Fruit fly (Drosophila melanogaster) whole organism, adult: ENCODE data around the gene CG8500.

Source experiments
- CG11617 ChIP-seq: fragments of 200-800 bp; sonication (Bioruptor generic); optimal IDR thresholded peaks from 2 replicates; lab custom pipeline; 2017; ENCODE audit warnings: mild to moderate bottlenecking, missing biosample characterization, missing genetic modification reagents, missing genetic modification characterization
- CG12768 ChIP-seq: fragments of 200-800 bp; sonication (Bioruptor generic); optimal IDR thresholded peaks from 2 replicates; lab custom pipeline; 2017; ENCODE audit warnings: missing biosample characterization, missing genetic modification characterization, mild to moderate bottlenecking, moderate library complexity, missing genetic modification reagents
- CG14711 ChIP-seq: fragments of 200-800 bp; sonication (Bioruptor generic); optimal IDR thresholded peaks from 2 replicates; lab custom pipeline; 2018; ENCODE audit warnings: missing biosample characterization, mild to moderate bottlenecking, missing genetic modification characterization, moderate library complexity
- CG1620 ChIP-seq: fragments of 200-800 bp; sonication (Bioruptor generic); optimal IDR thresholded peaks from 2 replicates; lab custom pipeline; 2016; ENCODE audit warnings: missing biosample characterization, missing genetic modification characterization
- CG33017 ChIP-seq: fragments of 200-800 bp; sonication (Bioruptor generic); optimal IDR thresholded peaks from 2 replicates; lab custom pipeline; 2018; ENCODE audit warnings: missing biosample characterization, mild to moderate bottlenecking, missing genetic modification characterization, moderate library complexity
- CG5204 ChIP-seq: fragments of 200-800 bp; sonication (Bioruptor generic); optimal IDR thresholded peaks from 2 replicates; lab custom pipeline; 2016; ENCODE audit warnings: missing biosample characterization, missing genetic modification characterization
- CG7101 ChIP-seq: fragments of 200-800 bp; sonication (Bioruptor generic); optimal IDR thresholded peaks from 2 replicates; lab custom pipeline; 2018; ENCODE audit warnings: missing biosample characterization, mild to moderate bottlenecking, missing genetic modification characterization, moderate library complexity
- Clk ChIP-seq: fragments of 200-800 bp; sonication (Bioruptor generic); optimal IDR thresholded peaks from 2 replicates; lab custom pipeline; 2017; ENCODE audit warnings: missing biosample characterization, missing genetic modification characterization
- Mnt ChIP-seq: fragments of 200-800 bp; sonication (Bioruptor generic); optimal IDR thresholded peaks from 2 replicates; lab custom pipeline; 2016; ENCODE audit warnings: missing biosample characterization, mild to moderate bottlenecking, missing genetic modification characterization
- cic ChIP-seq: fragments of 200-800 bp; sonication (Bioruptor generic); optimal IDR thresholded peaks from 2 replicates; lab custom pipeline; 2017; ENCODE audit warnings: missing biosample characterization, mild to moderate bottlenecking, missing genetic modification characterization, moderate library complexity
- cnc ChIP-seq, 2 experiments: fragments of >200 bp; optimal IDR thresholded peaks; 2 replicates each; lab custom pipeline; 2017
- ovo ChIP-seq: fragments of 200-800 bp; sonication (Bioruptor generic); optimal IDR thresholded peaks from 2 replicates; lab custom pipeline; 2016; ENCODE audit warnings: missing biosample characterization, missing genetic modification characterization

dm6 chr3R:9819777-9820176 lies 35.3 kb downstream of the CG8500 start, which contains the start of gene CG9458:
- TF ChIP-seq cic (GFP tag; lab: Kevin White, UChicago) (no peak), Clk (GFP tag; lab: Kevin White, UChicago) (no peak), CG1620 (GFP tag; lab: Kevin White, UChicago) (no peak), CG7101 (no peak), CG33017 (tag; lab: Kevin White, UChicago) (no peak), Mnt (GFP tag; lab: Kevin White, UChicago) (no peak), cnc (optimal IDR thresholded peaks at IDR 0.05; lab: Kevin White, UChicago) (no peak), CG12768 (GFP tag; lab: Kevin White, UChicago) (no peak), CG5204 (GFP tag; lab: Kevin White, UChicago) (no peak), CG14711 (tag; lab: Kevin White, UChicago) (no peak), CG11617 (no peak), ovo (no peak)
